Fruit fly (Drosophila melanogaster) whole organism, larva: ENCODE results near the gene Megf8.

Experiments
- noc ChIP-seq: fragments of 200-800 bp; sonication (Bioruptor generic); optimal IDR thresholded peaks from 3 replicates; lab custom pipeline; 2019; ENCODE audit warnings: missing biosample characterization, mild to moderate bottlenecking, missing genetic modification characterization, moderate library complexity

The Megf8 gene

DNA sequence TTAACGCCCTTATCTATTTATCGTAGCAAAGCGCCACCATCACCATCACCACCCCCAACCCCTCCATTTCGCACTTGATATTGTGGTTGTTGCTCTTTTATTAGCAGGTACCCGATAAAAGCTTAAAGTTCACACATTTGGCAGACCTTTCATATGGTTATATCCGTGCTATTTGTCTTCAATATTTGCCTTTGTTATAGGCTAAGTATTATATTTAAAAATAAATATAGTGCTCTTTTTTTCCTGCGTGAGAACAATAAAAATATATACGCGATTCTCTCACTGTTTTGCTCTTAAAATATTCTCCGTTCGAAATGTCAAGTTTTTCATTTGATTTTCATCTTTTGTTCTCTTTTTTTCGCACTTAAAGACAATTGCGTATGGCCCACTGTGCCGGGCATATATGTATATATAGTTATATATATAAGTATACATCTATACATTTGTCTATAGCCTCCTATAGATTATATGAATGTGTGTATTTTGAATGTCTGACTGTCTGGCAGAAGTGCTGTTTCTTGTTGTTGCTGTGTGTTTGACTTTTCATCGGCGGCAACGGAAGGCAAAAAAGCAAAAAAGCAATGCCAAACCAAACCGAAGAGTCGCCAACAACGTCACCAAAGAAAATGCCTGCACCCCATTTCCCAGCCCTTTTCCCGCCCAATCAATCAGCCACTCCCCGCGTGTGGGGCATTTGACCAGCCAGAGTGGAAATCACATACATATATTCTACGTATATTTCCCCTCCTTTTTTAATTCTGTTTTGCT lies 51.0 kb downstream of the Megf8 start:
- no peak for TF ChIP-seq noc (tag; lab: Kevin White, UChicago)

DNA sequence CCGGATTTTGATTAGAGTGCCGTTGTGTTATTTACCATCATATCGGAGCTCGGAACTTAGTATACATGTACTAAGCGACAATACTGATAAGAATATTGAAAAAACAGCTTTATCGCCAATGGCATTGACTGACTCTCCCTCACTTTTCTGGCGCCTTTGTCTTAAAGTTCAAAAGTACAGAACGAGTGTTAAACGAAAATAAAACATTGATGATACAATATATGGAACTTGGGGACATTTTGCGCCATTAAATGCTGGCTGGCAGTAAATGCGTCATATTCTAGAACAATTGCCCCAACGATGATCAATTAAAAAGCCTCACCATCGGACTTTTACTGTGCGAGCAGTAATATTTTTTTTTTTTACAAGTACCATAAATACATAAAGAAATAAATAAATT lies 51.9 kb downstream of the Megf8 start:
- TF ChIP-seq noc (tag; lab: Kevin White, UChicago): no peak

DNA sequence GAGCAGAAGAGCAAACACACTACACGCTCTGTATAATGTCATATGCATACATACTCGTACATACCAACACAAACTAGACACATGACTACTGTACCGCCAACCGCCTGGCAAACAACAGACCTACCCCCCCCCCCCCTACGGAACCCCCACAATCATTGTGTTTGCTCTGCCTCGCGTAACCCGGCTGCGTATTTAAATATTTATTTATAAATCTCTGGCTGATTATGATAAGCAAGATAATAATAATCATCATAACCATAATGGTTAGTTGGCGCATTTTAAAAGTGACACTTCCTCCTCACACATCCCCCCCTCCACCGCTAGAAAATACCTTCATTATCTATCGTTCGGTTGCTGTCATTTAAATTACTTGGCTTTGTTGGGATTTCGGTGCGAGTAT lies 54.2 kb downstream of the Megf8 start:
- TF ChIP-seq noc (tag; lab: Kevin White, UChicago): peak; percentile 84

DNA sequence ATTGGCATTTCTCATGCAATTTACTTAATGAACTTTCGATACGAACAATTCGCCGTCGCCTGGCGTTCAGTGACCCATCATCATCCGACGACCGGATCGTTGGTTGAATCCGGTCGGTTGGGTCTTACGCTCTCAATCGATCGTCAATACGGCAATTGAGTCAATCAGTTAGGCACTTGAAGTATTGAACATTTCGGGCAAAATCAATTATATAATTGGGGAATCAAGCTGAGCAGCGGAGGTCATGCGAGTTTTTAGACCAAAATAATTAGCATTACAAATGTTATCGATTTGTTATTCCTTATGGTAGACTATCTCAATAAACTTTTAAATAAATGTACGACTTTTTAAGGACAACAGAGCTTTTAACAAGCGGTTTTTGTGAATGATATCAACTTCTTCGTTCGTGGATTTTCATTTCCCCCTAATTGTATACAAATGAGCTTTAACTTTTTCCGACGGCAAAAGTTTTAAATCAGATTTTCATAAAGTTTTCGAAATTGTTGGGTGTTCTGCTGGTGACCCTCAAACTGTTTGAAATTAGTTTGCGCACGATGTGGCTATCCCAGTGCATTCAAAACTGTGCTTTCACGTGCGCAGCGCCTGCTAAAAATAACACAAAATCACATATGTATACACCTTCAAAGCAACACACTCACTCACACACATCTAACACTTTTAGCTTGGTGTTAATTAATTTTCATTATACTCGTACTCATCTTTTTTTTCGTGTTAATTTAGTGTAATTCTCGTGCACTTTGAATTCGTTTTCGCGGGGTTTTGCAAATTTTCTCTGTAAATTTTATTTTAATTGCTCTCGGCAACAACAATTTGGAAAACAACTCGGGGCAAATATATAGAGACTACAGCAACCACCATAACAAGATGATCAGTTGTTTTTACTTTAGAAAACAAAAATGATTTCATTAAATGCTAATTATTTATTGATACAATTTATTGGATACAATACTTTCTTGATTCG lies 55.0 kb downstream of the Megf8 start:
- no peak for TF ChIP-seq noc (tag; lab: Kevin White, UChicago)

DNA sequence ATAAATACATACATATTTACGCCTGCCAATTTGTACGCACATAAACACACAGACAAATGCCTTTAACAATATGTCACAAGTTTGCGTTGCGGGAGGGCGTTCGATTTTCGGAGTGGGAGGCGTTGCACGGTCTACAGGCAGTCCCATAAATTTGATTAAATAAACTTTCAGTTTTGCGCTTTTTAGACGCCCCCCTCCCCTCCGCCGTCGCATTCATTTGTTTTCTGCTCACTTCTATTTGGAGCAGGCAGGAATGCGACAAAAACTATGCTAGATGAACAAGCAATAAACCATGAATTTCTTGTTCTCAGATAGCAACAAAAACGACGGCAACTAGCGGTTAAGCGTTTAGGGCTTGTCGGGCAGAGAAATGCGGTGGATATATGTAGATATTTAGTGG lies 55.8 kb downstream of the Megf8 start:
- TF ChIP-seq noc (tag; lab: Kevin White, UChicago): no peak

DNA sequence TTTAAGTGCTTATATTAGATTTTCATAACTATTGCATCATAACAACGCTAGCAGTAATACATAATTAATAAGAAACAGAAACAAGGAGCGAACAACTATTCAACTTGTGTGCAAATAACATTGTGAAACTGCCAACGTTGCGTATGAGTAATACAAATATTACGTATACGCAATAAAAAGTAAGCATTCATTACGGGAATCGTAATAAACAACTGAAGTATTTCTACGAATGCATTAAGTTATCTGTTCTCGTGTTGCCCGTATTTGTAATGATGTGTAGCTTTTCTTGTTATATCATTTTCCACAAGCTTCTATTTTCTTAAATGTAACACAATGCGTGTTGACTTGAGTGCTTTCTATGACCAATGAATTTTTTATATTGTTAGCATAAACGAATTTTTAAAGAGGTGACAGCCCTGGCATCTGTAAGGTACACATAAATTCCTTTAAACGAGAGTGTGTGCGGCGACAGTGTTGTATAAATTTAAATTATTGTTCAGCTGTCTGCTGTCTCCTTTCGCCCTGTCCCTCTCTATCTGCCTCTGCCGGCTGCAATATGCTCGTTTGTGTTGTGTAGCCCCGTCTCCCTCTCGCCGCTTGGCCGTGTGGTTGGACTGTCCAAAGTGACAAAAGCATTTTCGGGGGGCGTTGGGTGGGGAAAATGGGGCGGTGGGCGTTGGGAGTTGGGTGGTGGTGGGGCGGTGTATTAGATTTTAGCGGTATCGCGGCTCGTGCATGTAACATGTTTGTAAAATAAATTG lies 56.5 kb downstream of the Megf8 start:
- no peak for TF ChIP-seq noc (tag; lab: Kevin White, UChicago)

DNA sequence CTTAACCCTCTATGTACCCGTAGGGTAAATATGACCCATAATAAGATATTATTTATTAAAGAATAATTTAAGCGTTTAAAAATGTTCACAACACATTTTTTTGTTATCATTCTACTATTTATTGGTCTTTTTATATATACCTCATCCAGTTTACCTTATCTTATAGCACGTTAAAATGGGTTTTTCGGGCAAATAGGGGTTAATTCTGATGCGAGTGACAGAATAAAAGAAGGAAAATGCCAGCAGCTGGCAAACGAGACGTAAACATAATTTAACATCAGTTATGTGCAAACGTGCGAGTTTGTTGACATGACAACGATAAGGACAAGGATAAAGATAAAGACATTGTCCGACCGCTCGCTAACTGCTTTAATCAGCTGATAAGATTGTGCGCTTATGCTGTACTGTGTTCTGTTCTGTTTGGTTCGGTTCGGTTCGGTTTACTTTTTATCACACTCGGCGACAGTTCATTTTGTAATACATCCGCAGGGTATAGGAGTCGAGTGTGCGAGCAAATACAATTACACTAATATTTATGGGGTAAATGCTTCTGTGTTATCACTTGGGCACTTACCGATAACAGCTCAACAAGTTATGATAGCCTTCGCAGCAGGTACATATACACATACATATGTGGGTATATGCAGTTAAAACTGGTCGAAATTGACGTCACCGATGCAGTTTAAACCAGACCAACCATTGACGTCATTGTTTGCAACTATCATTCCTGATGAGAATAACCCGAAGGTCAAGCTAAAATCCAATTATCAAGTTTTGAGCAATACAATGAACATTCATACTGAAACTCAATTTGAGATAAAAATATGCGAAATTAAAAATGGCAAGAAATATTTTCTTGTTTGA lies 57.5 kb downstream of the Megf8 start:
- peak; percentile 64 for TF ChIP-seq noc (tag; lab: Kevin White, UChicago)

DNA sequence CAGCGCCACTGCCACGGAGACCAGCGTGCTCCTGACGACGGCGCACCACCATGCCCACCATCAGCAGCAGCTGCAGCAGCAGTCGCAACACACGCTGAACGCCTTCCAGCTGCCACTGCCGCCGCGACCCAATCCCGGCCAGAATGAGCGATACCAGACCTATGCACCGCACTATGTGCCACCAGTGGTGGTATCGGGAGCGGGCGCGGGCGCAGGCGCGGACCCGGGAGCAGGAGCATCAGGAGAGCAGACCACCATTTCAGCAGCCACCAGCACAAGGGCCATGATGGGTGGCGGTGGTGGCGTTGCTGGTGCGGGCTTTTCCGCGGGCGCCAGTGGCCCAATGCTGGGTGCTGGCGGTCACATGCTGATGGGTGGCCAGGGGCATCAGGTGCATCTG lies 59.8 kb downstream of the Megf8 start:
- TF ChIP-seq noc (tag; lab: Kevin White, UChicago): no peak
